Worm (Caenorhabditis elegans): Measurements from ENCODE around the gene C03B1.14.

ce11 chrX:6350016-6350415 is 10.5 kb downstream of the C03B1.14 start, which contains the start of gene C03B1.6:
- TF ChIP-seq dao-5 (tag; optimal IDR thresholded peaks at IDR 0.05) (no peak), him-1 (tag; optimal IDR thresholded peaks at IDR 0.05) (no peak), W03F9.2 (tag; optimal IDR thresholded peaks at IDR 0.05) (no peak)

All from whole organism, L4/young adult.